Fruit fly (Drosophila melanogaster) Kc167 (cell line): ENCODE results near the gene Cpr65Ax1.
"Not testable (repeated sequence)": the region's sequence is repeated elsewhere in the genome, so short reads cannot be mapped to it uniquely, and the experiment has no call there.

Experiments used
- Myc ChIP-seq: fragments of >200 bp; optimal IDR thresholded peaks from 2 replicates; lab custom pipeline; 2017; ENCODE audit warnings: missing external identifiers
- Sin3A ChIP-seq: fragments of >200 bp; optimal IDR thresholded peaks from 2 replicates; lab custom pipeline; 2018; ENCODE audit warnings: missing external identifiers
- h ChIP-seq: fragments of >200 bp; optimal IDR thresholded peaks from 3 replicates; lab custom pipeline; 2018; ENCODE audit warnings: missing external identifiers
- insv ChIP-seq: fragments of >200 bp; optimal IDR thresholded peaks from 3 replicates; lab custom pipeline; 2018; ENCODE audit warnings: missing external identifiers
- psq ChIP-seq: fragments of >200 bp; optimal IDR thresholded peaks from 2 replicates; lab custom pipeline; 2017; ENCODE audit warnings: missing external identifiers
- ttk ChIP-seq: sonication (Bioruptor generic); optimal IDR thresholded peaks from 2 replicates; lab custom pipeline; 2017; ENCODE audit warnings: missing external identifiers

Cpr65Ax1 gene

dm6 chr3L:6147887-6148286, at the start of gene Cpr65Ax1:
Gene Cpr65Ax1 (minus strand): TSS chr3L:6147987.
- not testable (repeated sequence) for TF ChIP-seq Sin3A, ttk, h (lab: Kevin White, UChicago)

dm6 chr3L:6193556-6194114, 45.8 kb upstream of the Cpr65Ax1 start:
- TF ChIP-seq h (lab: Kevin White, UChicago) (no peak), Sin3A (lab: Kevin White, UChicago) (no peak), Myc (lab: Kevin White, UChicago) (no peak), ttk (lab: Kevin White, UChicago) (no peak), psq (lab: Kevin White, UChicago) (no peak), insv (lab: Kevin White, UChicago) (no peak)

dm6 chr3L:6192822-6193555, 45.2 kb upstream of the Cpr65Ax1 start, which contains the start of the genes Sf3b6 and Tnpo:
Gene Sf3b6 (minus strand): TSS chr3L:6193179.
Gene Tnpo (plus strand): TSS chr3L:6193480.
- TF ChIP-seq ttk (lab: Kevin White, UChicago) (no peak), psq (lab: Kevin White, UChicago) (no peak), h (lab: Kevin White, UChicago) (no peak), Myc (lab: Kevin White, UChicago) (no peak), insv (lab: Kevin White, UChicago) (no peak), Sin3A (lab: Kevin White, UChicago) (no peak)

dm6 chr3L:6188995-6189927, 41.5 kb upstream of the Cpr65Ax1 start, which contains the start of the genes D19A and CG7386:
Gene D19A (minus strand): TSS chr3L:6189123.
Gene CG7386 (plus strand): TSS chr3L:6189745.
- TF ChIP-seq h (lab: Kevin White, UChicago) = no peak
- no peak for TF ChIP-seq psq (lab: Kevin White, UChicago)
- no peak for TF ChIP-seq Sin3A (lab: Kevin White, UChicago)
- no peak for TF ChIP-seq Myc (lab: Kevin White, UChicago)
- TF ChIP-seq insv (lab: Kevin White, UChicago) = no peak
- TF ChIP-seq ttk (lab: Kevin White, UChicago) = no peak

dm6 chr3L:6184884-6185438, 37.2 kb upstream of the Cpr65Ax1 start, which contains the start of the genes D19B and CG43293:
Gene D19B (minus strand): TSS chr3L:6184920.
Gene CG43293 (plus strand): TSS chr3L:6185189.
- TF ChIP-seq Sin3A (lab: Kevin White, UChicago) (no peak), ttk (lab: Kevin White, UChicago) (no peak), psq (lab: Kevin White, UChicago) (no peak), insv (lab: Kevin White, UChicago) (no peak), Myc (lab: Kevin White, UChicago) (no peak)

dm6 chr3L:6181776-6182175, 34.0 kb upstream of the Cpr65Ax1 start, which contains the start of gene CG10274:
Gene CG10274 (minus strand): TSS chr3L:6181829.
- TF ChIP-seq insv (lab: Kevin White, UChicago) (no peak), psq (lab: Kevin White, UChicago) (no peak), Myc (lab: Kevin White, UChicago) (no peak), Sin3A (lab: Kevin White, UChicago) (no peak), ttk (lab: Kevin White, UChicago) (no peak), h (lab: Kevin White, UChicago) (no peak)

- TF ChIP-seq psq (lab: Kevin White, UChicago) = no peak
- TF ChIP-seq Sin3A (lab: Kevin White, UChicago) = no peak
- no peak for TF ChIP-seq insv (lab: Kevin White, UChicago)
- TF ChIP-seq Myc (lab: Kevin White, UChicago) = no peak
- TF ChIP-seq ttk (lab: Kevin White, UChicago) = no peak
- TF ChIP-seq h (lab: Kevin White, UChicago) = no peak
Observed at dm6 chr3L:6173826-6174255, 26.1 kb upstream of the Cpr65Ax1 start, which contains the start of the genes fmt and CG7376. Gene fmt (minus strand): TSS chr3L:6173880. Gene CG7376 (plus strand): TSS chr3L:6174248.

dm6 chr3L:6162483-6163128, 14.8 kb upstream of the Cpr65Ax1 start, which contains the start of gene Prdm13:
Gene Prdm13 (plus strand): TSS chr3L:6163127.
- TF ChIP-seq ttk (lab: Kevin White, UChicago) (no peak), h (lab: Kevin White, UChicago) (no peak), psq (lab: Kevin White, UChicago) (no peak)

- TF ChIP-seq Sin3A (lab: Kevin White, UChicago) (no peak), Myc (lab: Kevin White, UChicago) (no peak), insv (lab: Kevin White, UChicago) (no peak), psq (lab: Kevin White, UChicago) (no peak), ttk (lab: Kevin White, UChicago) (no peak), h (lab: Kevin White, UChicago) (no peak)
Observed at dm6 chr3L:6161997-6162396, 14.2 kb upstream of the Cpr65Ax1 start.

dm6 chr3L:6160514-6160913, 12.7 kb upstream of the Cpr65Ax1 start, which contains the start of gene Cpr65Az:
Gene Cpr65Az (plus strand): TSS chr3L:6160814.
- TF ChIP-seq Sin3A (lab: Kevin White, UChicago) (no peak), Myc (lab: Kevin White, UChicago) (no peak), psq (lab: Kevin White, UChicago) (no peak), insv (lab: Kevin White, UChicago) (no peak), ttk (lab: Kevin White, UChicago) (no peak), h (lab: Kevin White, UChicago) (no peak)
